Worm (Caenorhabditis elegans) whole organism, mixed stage, embryonic: ENCODE data around the gene Y69A2AR.25.

Source experiments
- M03D4.4 ChIP-seq: sonication (generic microtip); optimal IDR thresholded peaks from 2 replicates; lab custom pipeline; 2017; ENCODE audit warnings: mild to moderate bottlenecking, missing genetic modification characterization, missing compliant biosample characterization
- bed-3 ChIP-seq: fragments of 200-800 bp; sonication (Bioruptor generic); optimal IDR thresholded peaks from 3 replicates; lab custom pipeline; 2018; ENCODE audit warnings: mild to moderate bottlenecking, missing genetic modification characterization, moderate library complexity, missing compliant biosample characterization
- blmp-1 ChIP-seq: fragments of 150-350 bp; optimal IDR thresholded peaks from 2 replicates; lab custom pipeline; 2014; ENCODE audit warnings: missing biosample characterization, missing genetic modification characterization
- ceh-39 ChIP-seq: fragments of 150-350 bp; optimal IDR thresholded peaks from 2 replicates; lab custom pipeline; 2014; ENCODE audit warnings: missing biosample characterization, missing genetic modification characterization
- ceh-43 ChIP-seq: fragments of 200-800 bp; sonication (Bioruptor generic); optimal IDR thresholded peaks from 2 replicates; lab custom pipeline; 2018; ENCODE audit warnings: mild to moderate bottlenecking, missing genetic modification characterization, moderate library complexity, missing compliant biosample characterization
- ceh-83 ChIP-seq: fragments of 200-800 bp; sonication (Bioruptor generic); optimal IDR thresholded peaks from 2 replicates; lab custom pipeline; 2018; ENCODE audit warnings: mild to moderate bottlenecking, missing genetic modification characterization, missing compliant biosample characterization
- ces-1 ChIP-seq: fragments of 150-350 bp; optimal IDR thresholded peaks from 2 replicates; lab custom pipeline; 2014; ENCODE audit warnings: missing biosample characterization, missing genetic modification reagents, missing genetic modification characterization
- cnd-1 ChIP-seq: fragments of 200-800 bp; sonication (Bioruptor generic); optimal IDR thresholded peaks from 2 replicates; lab custom pipeline; 2018; ENCODE audit warnings: mild to moderate bottlenecking, missing genetic modification characterization, missing compliant biosample characterization
- drap-1 ChIP-seq: fragments of 200-800 bp; sonication (Bioruptor generic); optimal IDR thresholded peaks from 3 replicates; lab custom pipeline; 2018; ENCODE audit warnings: mild to moderate bottlenecking, missing genetic modification characterization, missing compliant biosample characterization
- elt-1 ChIP-seq: sonication (generic microtip); optimal IDR thresholded peaks from 2 replicates; lab custom pipeline; 2017; ENCODE audit warnings: missing genetic modification characterization, mild to moderate bottlenecking, missing compliant biosample characterization, antibody characterized with exemption, moderate library complexity, borderline replicate concordance; ENCODE audit not compliant: insufficient read depth
- flh-1 ChIP-seq: fragments of 200-800 bp; sonication (Bioruptor generic); optimal IDR thresholded peaks from 2 replicates; lab custom pipeline; 2018; ENCODE audit warnings: mild to moderate bottlenecking, missing genetic modification characterization, moderate library complexity, missing compliant biosample characterization
- ham-2 ChIP-seq: fragments of 200-800 bp; sonication (Bioruptor generic); optimal IDR thresholded peaks from 2 replicates; lab custom pipeline; 2018; ENCODE audit warnings: mild to moderate bottlenecking, missing genetic modification characterization, missing compliant biosample characterization
- hlh-1 ChIP-seq: fragments of 150-350 bp; optimal IDR thresholded peaks from 2 replicates; lab custom pipeline; 2014; ENCODE audit warnings: missing biosample characterization, missing genetic modification reagents, missing genetic modification characterization
- lin-13 ChIP-seq: fragments of 150-350 bp; optimal IDR thresholded peaks from 2 replicates; lab custom pipeline; 2014; ENCODE audit warnings: missing biosample characterization, missing genetic modification characterization
- lsy-2 ChIP-seq: fragments of 150-350 bp; optimal IDR thresholded peaks from 2 replicates; lab custom pipeline; 2014; ENCODE audit warnings: missing biosample characterization, missing genetic modification characterization
- mab-5 ChIP-seq: fragments of 150-350 bp; optimal IDR thresholded peaks from 2 replicates; lab custom pipeline; 2014; ENCODE audit warnings: missing biosample characterization, missing genetic modification characterization
- mls-2 ChIP-seq: sonication (generic microtip); optimal IDR thresholded peaks from 2 replicates; lab custom pipeline; 2016; ENCODE audit warnings: mild to moderate bottlenecking, missing genetic modification characterization, moderate library complexity, missing compliant biosample characterization
- nhr-12 ChIP-seq: fragments of 150-350 bp; optimal IDR thresholded peaks from 2 replicates; lab custom pipeline; 2014; ENCODE audit warnings: missing biosample characterization, missing genetic modification characterization
- nhr-2 ChIP-seq: fragments of 150-350 bp; optimal IDR thresholded peaks from 2 replicates; lab custom pipeline; 2014; ENCODE audit warnings: missing biosample characterization, missing genetic modification characterization
- nhr-237 ChIP-seq: fragments of 150-350 bp; optimal IDR thresholded peaks from 2 replicates; lab custom pipeline; 2014; ENCODE audit warnings: missing biosample characterization, missing genetic modification characterization
- nhr-28 ChIP-seq: fragments of 150-350 bp; optimal IDR thresholded peaks from 2 replicates; lab custom pipeline; 2014; ENCODE audit warnings: missing biosample characterization, missing genetic modification characterization
- nhr-76 ChIP-seq: sonication (generic microtip); optimal IDR thresholded peaks from 2 replicates; lab custom pipeline; 2017; ENCODE audit warnings: missing biosample characterization, missing genetic modification characterization
- pha-4 ChIP-seq: fragments of 150-350 bp; optimal IDR thresholded peaks from 2 replicates; lab custom pipeline; 2018; ENCODE audit warnings: missing biosample characterization, missing genetic modification reagents, missing genetic modification characterization
- sem-2 ChIP-seq: fragments of 200-800 bp; sonication (Bioruptor generic); optimal IDR thresholded peaks from 2 replicates; lab custom pipeline; 2018; ENCODE audit warnings: mild to moderate bottlenecking, missing genetic modification characterization, missing compliant biosample characterization
- snpc-4 ChIP-seq: fragments of 150-350 bp; optimal IDR thresholded peaks from 2 replicates; lab custom pipeline; 2014; ENCODE audit warnings: missing biosample characterization, missing genetic modification characterization
- sptf-1 ChIP-seq: sonication (generic microtip); optimal IDR thresholded peaks from 2 replicates; lab custom pipeline; 2017; ENCODE audit warnings: mild to moderate bottlenecking, missing genetic modification characterization, moderate library complexity, missing compliant biosample characterization
- tbx-8 ChIP-seq: fragments of 200-800 bp; sonication (Bioruptor generic); optimal IDR thresholded peaks from 2 replicates; lab custom pipeline; 2018; ENCODE audit warnings: mild to moderate bottlenecking, missing genetic modification characterization, moderate library complexity, missing compliant biosample characterization
- unc-120 ChIP-seq: sonication (generic microtip); optimal IDR thresholded peaks from 2 replicates; lab custom pipeline; 2017; ENCODE audit warnings: missing genetic modification characterization, missing compliant biosample characterization; ENCODE audit not compliant: poor library complexity, severe bottlenecking
- unc-39 ChIP-seq: fragments of 150-350 bp; optimal IDR thresholded peaks from 2 replicates; lab custom pipeline; 2014; ENCODE audit warnings: missing biosample characterization, missing genetic modification characterization
- unc-62 ChIP-seq: fragments of 150-350 bp; optimal IDR thresholded peaks from 2 replicates; lab custom pipeline; 2014; ENCODE audit warnings: missing biosample characterization, missing genetic modification reagents, missing genetic modification characterization
- zip-8 ChIP-seq: fragments of 150-350 bp; optimal IDR thresholded peaks from 2 replicates; lab custom pipeline; 2014; ENCODE audit warnings: missing biosample characterization, missing genetic modification characterization
- ztf-11 ChIP-seq: fragments of 150-350 bp; optimal IDR thresholded peaks from 2 replicates; lab custom pipeline; 2014; ENCODE audit warnings: missing biosample characterization, missing genetic modification characterization

The Y69A2AR.25 gene

ce11 chrIV:2597417-2597816 lies 29.2 kb upstream of the Y69A2AR.25 start, which contains the start of gene Y69A2AR.47:
Gene Y69A2AR.47 (plus strand): TSS chrIV:2597717.
- TF ChIP-seq pha-4 (tag; lab: Kevin White, UChicago) (no peak), blmp-1 (tag; lab: Kevin White, UChicago) (no peak), drap-1 (GFP tag; lab: Kevin White, UChicago) (no peak), zip-8 (tag; lab: Kevin White, UChicago) (no peak), unc-62 (no peak), unc-39 (tag; lab: Kevin White, UChicago) (no peak), cnd-1 (tag; lab: Kevin White, UChicago) (no peak), nhr-76 (tag; lab: Kevin White, UChicago) (no peak)

DNA sequence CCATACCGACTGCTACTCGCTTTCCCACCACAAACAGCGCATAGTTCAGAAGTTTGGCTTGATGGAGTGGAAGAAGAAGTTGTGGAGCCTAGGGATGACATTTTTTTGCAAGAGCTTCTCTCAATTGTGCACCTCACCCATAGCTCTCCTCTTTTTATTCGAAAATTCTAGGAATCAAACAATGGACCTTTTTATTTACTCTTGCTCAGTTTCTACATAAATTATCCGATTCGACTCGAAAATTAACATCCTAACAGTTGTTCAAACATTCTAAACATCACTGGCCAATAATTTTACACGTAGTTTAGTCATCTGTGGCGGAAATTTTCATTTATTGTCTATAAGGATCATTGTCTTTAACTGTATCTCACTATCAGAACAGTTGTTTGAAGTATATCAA lies 13.3 kb upstream of the Y69A2AR.25 start, which contains the start of gene nhr-242:
TSS of gene nhr-242 (minus strand) at position 101 of the 400 bp plus-strand sequence.
- no peak for TF ChIP-seq ceh-83
- no peak for TF ChIP-seq snpc-4 (tag; lab: Kevin White, UChicago)
- TF ChIP-seq zip-8 (tag; lab: Kevin White, UChicago), result no peak
- TF ChIP-seq hlh-1 (tag; lab: Kevin White, UChicago), result no peak
- TF ChIP-seq lsy-2, result no peak
- TF ChIP-seq flh-1 (GFP tag; lab: Kevin White, UChicago), result no peak
- TF ChIP-seq tbx-8 (GFP tag; lab: Kevin White, UChicago), result no peak
- TF ChIP-seq ztf-11, result no peak
- no peak for TF ChIP-seq nhr-237 (tag; lab: Kevin White, UChicago)
- TF ChIP-seq pha-4 (tag; lab: Kevin White, UChicago), result no peak
- TF ChIP-seq bed-3 (GFP tag; lab: Kevin White, UChicago), result no peak
- TF ChIP-seq M03D4.4 (tag; lab: Kevin White, UChicago), result no peak
- TF ChIP-seq nhr-28 (tag; lab: Kevin White, UChicago), result no peak
- TF ChIP-seq lin-13 (tag; lab: Kevin White, UChicago), result no peak
- no peak for TF ChIP-seq unc-62
- TF ChIP-seq unc-39 (tag; lab: Kevin White, UChicago), result no peak
- no peak for TF ChIP-seq sptf-1

ce11 chrIV:2573122-2573521 lies 5.0 kb upstream of the Y69A2AR.25 start:
- no peak for TF ChIP-seq mls-2 (tag; lab: Kevin White, UChicago)
- TF ChIP-seq tbx-8 (GFP tag; lab: Kevin White, UChicago), result no peak

ce11 chrIV:2572107-2572506 lies 3.9 kb upstream of the Y69A2AR.25 start, which contains the start of gene Y69A2AR.51:
Gene Y69A2AR.51 (plus strand): TSS chrIV:2572407.
- TF ChIP-seq ceh-39 (tag; lab: Kevin White, UChicago), result no peak
- TF ChIP-seq unc-62, result no peak
- no peak for TF ChIP-seq unc-120 (tag; lab: Kevin White, UChicago)
- no peak for TF ChIP-seq tbx-8 (GFP tag; lab: Kevin White, UChicago)
- no peak for TF ChIP-seq blmp-1 (tag; lab: Kevin White, UChicago)
- TF ChIP-seq lin-13 (tag; lab: Kevin White, UChicago), result no peak
- TF ChIP-seq lsy-2, result no peak
- TF ChIP-seq ceh-43, result no peak
- no peak for TF ChIP-seq ces-1 (GFP tag; lab: Kevin White, UChicago)
- no peak for TF ChIP-seq zip-8 (tag; lab: Kevin White, UChicago)
- TF ChIP-seq M03D4.4 (tag; lab: Kevin White, UChicago), result no peak
- no peak for TF ChIP-seq mab-5
- no peak for TF ChIP-seq snpc-4 (tag; lab: Kevin White, UChicago)
- no peak for TF ChIP-seq nhr-28 (tag; lab: Kevin White, UChicago)
- TF ChIP-seq hlh-1 (tag; lab: Kevin White, UChicago), result no peak
- no peak for TF ChIP-seq elt-1 (tag; lab: Kevin White, UChicago)
- no peak for TF ChIP-seq flh-1 (GFP tag; lab: Kevin White, UChicago)

DNA sequence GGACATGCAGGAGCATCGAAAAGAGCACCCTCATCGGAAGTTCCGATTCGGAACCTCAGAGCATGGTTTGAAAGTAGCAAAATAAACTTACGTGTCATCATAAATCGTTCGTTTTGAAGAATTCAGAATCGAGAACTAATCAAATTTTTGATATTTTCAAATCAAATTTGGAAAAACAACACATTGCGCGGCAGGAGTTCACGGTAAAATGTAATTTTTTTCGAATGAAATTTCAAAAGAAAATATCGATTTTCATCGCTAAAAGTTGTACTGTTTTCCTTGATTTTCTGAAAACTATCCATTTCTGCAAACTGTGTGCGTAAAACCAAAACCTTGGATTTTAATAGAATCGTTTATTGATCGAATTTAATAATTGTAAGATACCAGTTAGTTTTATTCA lies 4.2 kb downstream of the Y69A2AR.25 start, which contains the start of gene Y69A2AR.24:
TSS of gene Y69A2AR.24 (minus strand) at position 101 of the 400 bp plus-strand sequence.
- no peak for TF ChIP-seq cnd-1 (tag; lab: Kevin White, UChicago)
- no peak for TF ChIP-seq ceh-39 (tag; lab: Kevin White, UChicago)
- no peak for TF ChIP-seq tbx-8 (GFP tag; lab: Kevin White, UChicago)
- TF ChIP-seq blmp-1 (tag; lab: Kevin White, UChicago), result no peak
- TF ChIP-seq lsy-2, result no peak
- TF ChIP-seq sem-2, result no peak
- no peak for TF ChIP-seq ceh-43
- TF ChIP-seq lin-13 (tag; lab: Kevin White, UChicago), result no peak
- no peak for TF ChIP-seq snpc-4 (tag; lab: Kevin White, UChicago)
- TF ChIP-seq hlh-1 (tag; lab: Kevin White, UChicago), result no peak
- no peak for TF ChIP-seq nhr-28 (tag; lab: Kevin White, UChicago)
- no peak for TF ChIP-seq nhr-12
- no peak for TF ChIP-seq ham-2 (GFP tag; lab: Kevin White, UChicago)
- TF ChIP-seq nhr-2, result no peak
- TF ChIP-seq M03D4.4 (tag; lab: Kevin White, UChicago), result no peak
- TF ChIP-seq ztf-11, result no peak
